Fruit fly (Drosophila melanogaster) Kc167 (cell line): ENCODE data around the gene Lcp65Af.

Experiments used
- h ChIP-seq: fragments of >200 bp; optimal IDR thresholded peaks from 3 replicates; lab custom pipeline; 2018; ENCODE audit warnings: missing external identifiers
- psq ChIP-seq: fragments of >200 bp; optimal IDR thresholded peaks from 2 replicates; lab custom pipeline; 2017; ENCODE audit warnings: missing external identifiers

DNA sequence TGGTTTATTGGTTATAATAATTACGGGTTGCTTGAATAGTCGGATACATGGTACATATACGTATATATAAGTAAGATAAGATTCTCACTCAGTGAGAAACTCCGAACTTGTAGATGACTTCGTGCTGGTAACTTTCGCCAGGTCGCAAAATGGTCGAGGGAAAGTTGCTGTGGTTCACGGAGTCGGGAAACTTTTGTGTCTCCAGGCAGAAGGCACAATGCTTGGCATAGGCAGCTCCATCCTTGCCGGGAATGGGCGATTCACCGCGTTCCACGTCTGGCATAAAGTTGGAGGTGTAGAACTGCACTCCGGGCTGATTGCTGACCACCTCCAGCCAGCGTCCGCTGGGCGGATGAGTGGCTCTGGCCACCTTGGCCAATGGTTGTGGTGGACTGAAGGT, 43.4 kb downstream of the Lcp65Af start, which contains the start of gene CG10469:
- TF ChIP-seq psq (lab: Kevin White, UChicago) (no peak), h (lab: Kevin White, UChicago) (no peak)
